Worm (Caenorhabditis elegans): ENCODE results near the gene Y39E4B.5.
A peak's percentile ranks its signal among the peaks of the same experiment; 100 is the strongest.

Gene Y39E4B.5

DNA sequence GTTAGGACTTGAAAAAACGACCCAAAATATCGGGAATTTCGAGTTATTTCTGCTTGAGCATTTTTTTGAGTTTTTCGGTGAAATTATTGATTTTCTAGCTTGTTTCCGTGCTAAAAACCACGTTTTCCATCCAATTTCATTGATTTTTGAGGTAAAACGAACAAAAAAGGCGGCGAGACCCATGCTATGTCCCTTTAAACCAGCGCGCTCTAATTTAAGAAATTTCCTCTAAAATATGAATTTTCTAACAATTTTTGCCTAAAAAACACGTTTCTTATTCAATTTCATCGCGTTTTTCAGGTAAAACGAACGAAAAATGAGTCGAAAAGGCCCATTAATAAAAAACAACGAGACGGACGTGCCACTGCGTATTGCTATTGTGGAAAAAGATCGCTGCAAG is 16.2 kb upstream of the Y39E4B.5 start, which contains the start of gene abce-1:
Gene abce-1 (plus strand): TSS at position 301 of the 400 bp plus-strand sequence.
- TF ChIP-seq lsl-1 (GFP tag; optimal IDR thresholded peaks at IDR 0.05) (no peak), attf-6 (GFP tag; IDR thresholded peaks at IDR 0.05) (no peak), atf-7 (tag; optimal IDR thresholded peaks at IDR 0.05) (no peak), rec-8 (tag; optimal IDR thresholded peaks at IDR 0.05) (no peak), ccch-3 (GFP tag; optimal IDR thresholded peaks at IDR 0.05) (no peak), lin-26 (GFP tag; IDR thresholded peaks at IDR 0.05) (no peak), madf-8 (GFP tag; conservative IDR thresholded peaks at IDR 0.05) (no peak), F23B12.7 (tag; optimal IDR thresholded peaks at IDR 0.05; ENCODE audit: insufficient read depth) (no peak), zfh-2 (GFP tag; conservative IDR thresholded peaks at IDR 0.05) (no peak)

DNA sequence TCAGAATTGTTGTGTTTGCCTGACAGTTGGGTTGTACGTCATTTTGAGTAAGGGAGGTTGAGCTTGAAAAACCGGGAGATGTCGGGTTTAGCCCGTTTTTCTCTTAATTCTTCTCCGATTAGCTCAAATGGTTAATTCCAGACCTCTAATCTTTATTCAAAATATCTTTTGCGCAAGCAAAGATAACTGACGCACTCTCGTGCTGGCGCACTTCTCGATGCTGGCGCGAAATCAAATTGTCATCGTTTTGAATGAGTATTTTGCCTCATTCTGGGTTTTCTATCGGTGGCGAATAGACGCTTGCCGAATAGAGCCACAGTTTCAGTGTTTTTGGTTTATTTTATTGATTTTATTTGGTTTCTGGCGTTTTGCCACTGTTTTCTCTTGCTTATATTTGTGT is 9.1 kb upstream of the Y39E4B.5 start:
- TF ChIP-seq nhr-27 (tag; optimal IDR thresholded peaks at IDR 0.05): no peak
- peak; percentile 34 for TF ChIP-seq attf-5 (GFP tag; optimal IDR thresholded peaks at IDR 0.05)
- peak; percentile 45 for TF ChIP-seq efl-1 (GFP tag; optimal IDR thresholded peaks at IDR 0.05)
- no peak; the same call in 1 of the 2 replicates for TF ChIP-seq K11D2.4 (GFP tag; IDR thresholded peaks at IDR 0.05)
- TF ChIP-seq Y53G8AR.9 (GFP tag; conservative IDR thresholded peaks at IDR 0.05): no peak
- peak in 1 of 3 experiments; percentile 1 for TF ChIP-seq lin-35 (GFP tag; optimal IDR thresholded peaks at IDR 0.05)
- no peak for TF ChIP-seq atf-7 (tag; optimal IDR thresholded peaks at IDR 0.05)
- no peak for TF ChIP-seq sdz-38 (tag; optimal IDR thresholded peaks at IDR 0.05)
- peak; percentile 80 for TF ChIP-seq madf-6 (GFP tag; IDR thresholded peaks at IDR 0.05)
- TF ChIP-seq madf-8 (GFP tag; conservative IDR thresholded peaks at IDR 0.05): peak; percentile 74
- TF ChIP-seq lin-54 (GFP tag; optimal IDR thresholded peaks at IDR 0.05): peak; percentile 62
- TF ChIP-seq pbrm-1 (GFP tag; IDR thresholded peaks at IDR 0.05): no peak
- 0 out of 2 replicates have a peak, but pooled peaks have one; percentile 52 for TF ChIP-seq egl-18 (GFP tag; IDR thresholded peaks at IDR 0.05)
- TF ChIP-seq ztf-18 (tag; optimal IDR thresholded peaks at IDR 0.05): peak; percentile 91
- TF ChIP-seq tbx-9 (tag; optimal IDR thresholded peaks at IDR 0.05; ENCODE audit: borderline replicate concordance): no peak
- TF ChIP-seq F33H1.4 (GFP tag; IDR thresholded peaks at IDR 0.05): 0 out of 2 replicates have a peak, but pooled peaks have one; percentile 23
- TF ChIP-seq mcd-1 (GFP tag; IDR thresholded peaks at IDR 0.05): peak; percentile 72
- TF ChIP-seq nhr-80 (tag; optimal IDR thresholded peaks at IDR 0.05): no peak
- TF ChIP-seq xnd-1 (tag; optimal IDR thresholded peaks at IDR 0.05): peak; percentile 55

DNA sequence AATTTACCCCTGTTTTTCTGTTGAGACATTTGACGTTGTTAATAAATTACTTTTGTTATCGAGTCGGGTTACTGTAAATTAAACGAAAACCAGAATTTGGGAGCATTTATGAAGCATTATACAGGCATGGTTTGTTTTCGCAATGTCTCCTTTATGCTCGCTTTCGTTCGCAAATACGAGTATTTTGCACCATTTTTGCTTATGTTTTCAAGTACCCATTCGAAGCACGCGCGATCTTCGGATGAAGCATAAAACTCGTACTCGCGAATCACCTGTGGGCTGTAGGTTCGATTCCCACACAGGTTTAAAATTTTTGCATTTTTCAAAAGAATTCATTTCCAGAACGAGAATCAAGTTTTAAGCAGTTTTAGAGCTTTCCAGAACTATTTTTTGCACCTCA is 4.8 kb upstream of the Y39E4B.5 start:
- TF ChIP-seq rcor-1 (GFP tag; IDR thresholded peaks at IDR 0.05): no peak
- no peak for TF ChIP-seq dpff-1 (tag; optimal IDR thresholded peaks at IDR 0.05)
- TF ChIP-seq mes-4 (tag; optimal IDR thresholded peaks at IDR 0.05): no peak
- no peak for TF ChIP-seq ceh-27 (GFP tag; optimal IDR thresholded peaks at IDR 0.05)
- TF ChIP-seq ztf-26 (tag; optimal IDR thresholded peaks at IDR 0.05): no peak
- TF ChIP-seq hsf-1 (GFP tag; IDR thresholded peaks at IDR 0.05): no peak
- no peak for TF ChIP-seq F55B11.4 (tag; optimal IDR thresholded peaks at IDR 0.05; ENCODE audit: borderline replicate concordance, insufficient read depth)
- TF ChIP-seq lin-35 (GFP tag; optimal IDR thresholded peaks at IDR 0.05): no peak
- no peak for TF ChIP-seq K11D2.4 (GFP tag; IDR thresholded peaks at IDR 0.05)
- no peak for TF ChIP-seq snpc-3.4 (tag; optimal IDR thresholded peaks at IDR 0.05)
- no peak for TF ChIP-seq sptf-2 (GFP tag; optimal IDR thresholded peaks at IDR 0.05)

All from whole organism, young adult.